Worm (Caenorhabditis elegans) whole organism, young adult: ENCODE data around the gene F57G8.7.

ENCODE experiments used
- B0336.3 ChIP-seq: fragments of 200-800 bp; sonication (Bioruptor generic); IDR thresholded peaks from 2 replicates; pipeline ENCODE4 v1.3.6; 2022; ENCODE audit warnings: missing genetic modification characterization, missing compliant biosample characterization
- C06A6.2 ChIP-seq: fragments of 200-800 bp; sonication (Bioruptor generic); conservative IDR thresholded peaks from 2 replicates; pipeline ENCODE4 v1.3.6; 2022; ENCODE audit warnings: missing genetic modification characterization, missing compliant biosample characterization
- C17E4.6 ChIP-seq: fragments of 200-800 bp; sonication (Bioruptor generic); IDR thresholded peaks from 2 replicates; pipeline ENCODE4 v1.3.6; 2022; ENCODE audit warnings: missing genetic modification reagents, missing genetic modification characterization, missing compliant biosample characterization
- F39B2.1 ChIP-seq: fragments of 200-800 bp; sonication (Bioruptor generic); IDR thresholded peaks from 2 replicates; pipeline ENCODE4 v1.3.6; 2022; ENCODE audit warnings: missing genetic modification reagents, missing genetic modification characterization, missing compliant biosample characterization
- F52B5.7 ChIP-seq: sonication (generic microtip); optimal IDR thresholded peaks from 2 replicates; lab custom pipeline; 2016; ENCODE audit warnings: mild to moderate bottlenecking, missing genetic modification characterization, missing compliant biosample characterization
- F55B11.4 ChIP-seq: sonication (generic microtip); optimal IDR thresholded peaks from 2 replicates; lab custom pipeline; 2016; ENCODE audit warnings: missing compliant biosample characterization, missing genetic modification characterization, borderline replicate concordance; ENCODE audit not compliant: insufficient read depth
- K11D2.4 ChIP-seq: fragments of 200-800 bp; sonication (Bioruptor generic); IDR thresholded peaks from 2 replicates; pipeline ENCODE4 v1.3.6; 2022; ENCODE audit warnings: missing genetic modification reagents, missing genetic modification characterization, missing compliant biosample characterization
- Y79H2A.3 ChIP-seq: fragments of 200-800 bp; sonication (Bioruptor generic); conservative IDR thresholded peaks from 2 replicates; pipeline ENCODE4 v1.3.6; 2022; ENCODE audit warnings: missing genetic modification reagents, missing genetic modification characterization, missing compliant biosample characterization
- akir-1 ChIP-seq: fragments of 200-800 bp; sonication (Bioruptor generic); optimal IDR thresholded peaks from 2 replicates; lab custom pipeline; 2018; ENCODE audit warnings: mild to moderate bottlenecking, missing genetic modification characterization, moderate library complexity, missing compliant biosample characterization
- atf-7 ChIP-seq: sonication (generic microtip); optimal IDR thresholded peaks from 2 replicates; lab custom pipeline; 2017; ENCODE audit warnings: mild to moderate bottlenecking, missing genetic modification characterization, missing compliant biosample characterization
- attf-3 ChIP-seq: fragments of 200-800 bp; sonication (Bioruptor generic); conservative IDR thresholded peaks from 2 replicates; pipeline ENCODE4 v1.3.6; 2022; ENCODE audit warnings: missing genetic modification reagents, missing genetic modification characterization, missing compliant biosample characterization
- attf-5 ChIP-seq: fragments of 200-800 bp; sonication (Bioruptor generic); optimal IDR thresholded peaks from 2 replicates; lab custom pipeline; 2018; ENCODE audit warnings: mild to moderate bottlenecking, missing genetic modification characterization, missing compliant biosample characterization
- attf-6 ChIP-seq: fragments of 200-800 bp; sonication (Bioruptor generic); IDR thresholded peaks from 2 replicates; pipeline ENCODE4 v1.3.6; 2022; ENCODE audit warnings: missing genetic modification reagents, missing genetic modification characterization, missing compliant biosample characterization
- ccch-3 ChIP-seq: fragments of 200-800 bp; sonication (Bioruptor generic); optimal IDR thresholded peaks from 2 replicates; lab custom pipeline; 2018; ENCODE audit warnings: mild to moderate bottlenecking, missing genetic modification characterization, missing compliant biosample characterization
- cebp-1 ChIP-seq, 2 experiments: fragments of 200-800 bp in 1 of 2; sonication (Bioruptor generic) in 1 of 2; sonication (generic microtip) in 1 of 2; IDR thresholded peaks in 1 of 2; optimal IDR thresholded peaks in 1 of 2; 2 replicates each; pipeline versions ENCODE4 v1.3.6 to Lab custom; 2017 to 2022; ENCODE audit warnings: missing compliant biosample characterization in 2 of 2, missing genetic modification characterization in 2 of 2, mild to moderate bottlenecking in 1 of 2, missing genetic modification reagents in 1 of 2, moderate library complexity in 1 of 2
- ceh-27 ChIP-seq: fragments of 200-800 bp; sonication (Bioruptor generic); optimal IDR thresholded peaks from 2 replicates; lab custom pipeline; 2018; ENCODE audit warnings: mild to moderate bottlenecking, missing genetic modification characterization, moderate library complexity, missing compliant biosample characterization
- ceh-91 ChIP-seq: fragments of 200-800 bp; sonication (Bioruptor generic); IDR thresholded peaks from 2 replicates; pipeline ENCODE4 v1.3.6; 2022; ENCODE audit warnings: missing genetic modification reagents, missing genetic modification characterization, missing compliant biosample characterization
- die-1 ChIP-seq: sonication (generic microtip); optimal IDR thresholded peaks from 2 replicates; lab custom pipeline; 2016; ENCODE audit warnings: missing genotype, mild to moderate bottlenecking, missing genetic modification characterization, missing compliant biosample characterization
- dpff-1 ChIP-seq: sonication (generic microtip); optimal IDR thresholded peaks from 2 replicates; lab custom pipeline; 2017; ENCODE audit warnings: mild to moderate bottlenecking, missing genetic modification characterization, missing compliant biosample characterization
- dpl-1 ChIP-seq: fragments of 150-350 bp; optimal IDR thresholded peaks from 2 replicates; lab custom pipeline; 2014; ENCODE audit warnings: missing biosample characterization, missing genetic modification reagents, missing genetic modification characterization
- egl-44 ChIP-seq: fragments of 200-800 bp; sonication (Bioruptor generic); IDR thresholded peaks from 2 replicates; pipeline ENCODE4 v1.3.6; 2022; ENCODE audit warnings: missing genetic modification reagents, missing genetic modification characterization, missing compliant biosample characterization
- hmg-1.2 ChIP-seq: fragments of 200-800 bp; sonication (Bioruptor generic); IDR thresholded peaks from 2 replicates; pipeline ENCODE4 v1.3.6; 2022; ENCODE audit warnings: missing genetic modification reagents, missing genetic modification characterization, missing compliant biosample characterization
- hmg-20 ChIP-seq: fragments of 200-800 bp; sonication (Bioruptor generic); IDR thresholded peaks from 2 replicates; pipeline ENCODE4 v1.3.6; 2022; ENCODE audit warnings: missing genetic modification reagents, missing genetic modification characterization, missing compliant biosample characterization
- let-526 ChIP-seq: fragments of 200-800 bp; sonication (Bioruptor generic); IDR thresholded peaks from 2 replicates; pipeline ENCODE4 v1.3.6; 2022; ENCODE audit warnings: missing genetic modification reagents, missing genetic modification characterization, missing compliant biosample characterization
- let-607 ChIP-seq, 2 experiments: fragments of 200-800 bp in 1 of 2; sonication (Bioruptor generic) in 1 of 2; sonication (generic microtip) in 1 of 2; optimal IDR thresholded peaks; 2 replicates each; lab custom pipeline; 2016 to 2018; ENCODE audit warnings: mild to moderate bottlenecking in 2 of 2, missing compliant biosample characterization in 2 of 2, missing genetic modification characterization in 2 of 2, moderate library complexity in 2 of 2, missing genotype in 1 of 2
- lin-26 ChIP-seq: fragments of 200-800 bp; sonication (Bioruptor generic); IDR thresholded peaks from 2 replicates; pipeline ENCODE4 v1.3.6; 2022; ENCODE audit warnings: missing genetic modification reagents, missing genetic modification characterization, missing compliant biosample characterization
- lin-35 ChIP-seq, 3 experiments: fragments of 150-350 bp in 2 of 3; sonication (generic microtip) in 1 of 3; optimal IDR thresholded peaks; 2 replicates each; lab custom pipeline; 2014 to 2018; ENCODE audit warnings: missing biosample characterization in 3 of 3, missing genetic modification characterization in 3 of 3, missing genetic modification reagents in 3 of 3
- lin-54 ChIP-seq: fragments of 200-800 bp; sonication (Bioruptor generic); optimal IDR thresholded peaks from 2 replicates; lab custom pipeline; 2018; ENCODE audit warnings: mild to moderate bottlenecking, missing genetic modification characterization, missing compliant biosample characterization
- lsy-27 ChIP-seq: sonication (generic microtip); optimal IDR thresholded peaks from 2 replicates; lab custom pipeline; 2017; ENCODE audit warnings: missing genetic modification characterization, mild to moderate bottlenecking, missing compliant biosample characterization, antibody characterized with exemption, missing genotype, borderline replicate concordance; ENCODE audit not compliant: insufficient read depth
- madf-8 ChIP-seq: fragments of 200-800 bp; sonication (Bioruptor generic); conservative IDR thresholded peaks from 2 replicates; pipeline ENCODE4 v1.3.6; 2022; ENCODE audit warnings: missing genetic modification reagents, missing genetic modification characterization, missing compliant biosample characterization
- mes-4 ChIP-seq: sonication (generic microtip); optimal IDR thresholded peaks from 2 replicates; lab custom pipeline; 2016; ENCODE audit warnings: missing genotype, missing genetic modification characterization, missing compliant biosample characterization
- mxl-1 ChIP-seq: sonication (generic microtip); optimal IDR thresholded peaks from 2 replicates; lab custom pipeline; 2016; ENCODE audit warnings: missing genetic modification characterization, missing compliant biosample characterization
- nfyb-1 ChIP-seq: fragments of 200-800 bp; sonication (Bioruptor generic); IDR thresholded peaks from 2 replicates; pipeline ENCODE4 v1.3.6; 2022; ENCODE audit warnings: missing genetic modification reagents, missing genetic modification characterization, missing compliant biosample characterization
- nhr-120 ChIP-seq: fragments of 200-800 bp; sonication (Bioruptor generic); IDR thresholded peaks from 2 replicates; pipeline ENCODE4 v1.3.6; 2022; ENCODE audit warnings: missing genetic modification characterization, missing compliant biosample characterization
- nhr-80 ChIP-seq: sonication (generic microtip); optimal IDR thresholded peaks from 2 replicates; lab custom pipeline; 2016; ENCODE audit warnings: missing genetic modification characterization, missing compliant biosample characterization
- pha-4 ChIP-seq: fragments of 150-350 bp; sonication (generic microtip); optimal IDR thresholded peaks from 2 replicates; lab custom pipeline; 2014; ENCODE audit warnings: missing biosample characterization, missing genetic modification reagents, missing genetic modification characterization
- rec-8 ChIP-seq, 2 experiments: sonication (generic microtip); optimal IDR thresholded peaks; 2 replicates each; lab custom pipeline; 2016; ENCODE audit warnings: mild to moderate bottlenecking in 2 of 2, missing genetic modification characterization in 2 of 2, missing genetic modification reagents in 2 of 2, missing genotype in 2 of 2, missing biosample characterization in 1 of 2, missing compliant biosample characterization in 1 of 2, moderate library complexity in 1 of 2
- rpc-1 ChIP-seq, 2 experiments: fragments of 150-350 bp in 1 of 2; sonication (generic microtip) in 1 of 2; optimal IDR thresholded peaks; 2 replicates each; lab custom pipeline; 2014 to 2018; ENCODE audit warnings: missing biosample characterization in 1 of 2, missing genetic modification characterization in 1 of 2, missing genetic modification reagents in 1 of 2, missing genotype in 1 of 2
- somi-1 ChIP-seq: fragments of 200-800 bp; sonication (Bioruptor generic); optimal IDR thresholded peaks from 2 replicates; lab custom pipeline; 2018; ENCODE audit warnings: mild to moderate bottlenecking, missing genetic modification characterization, missing compliant biosample characterization
- tbp1 ChIP-seq: fragments of 200-800 bp; sonication (Bioruptor generic); optimal IDR thresholded peaks from 2 replicates; lab custom pipeline; 2018; ENCODE audit warnings: mild to moderate bottlenecking, missing genetic modification characterization, missing compliant biosample characterization
- tlf-1 ChIP-seq: fragments of 200-800 bp; sonication (Bioruptor generic); optimal IDR thresholded peaks from 2 replicates; lab custom pipeline; 2018; ENCODE audit warnings: mild to moderate bottlenecking, missing genetic modification characterization, missing compliant biosample characterization
- ztf-22 ChIP-seq: fragments of 200-800 bp; sonication (Bioruptor generic); optimal IDR thresholded peaks from 2 replicates; lab custom pipeline; 2018; ENCODE audit warnings: mild to moderate bottlenecking, missing genetic modification characterization, moderate library complexity, missing compliant biosample characterization
- ztf-26 ChIP-seq: sonication (generic microtip); optimal IDR thresholded peaks from 2 replicates; lab custom pipeline; 2017; ENCODE audit warnings: missing genetic modification characterization, missing compliant biosample characterization
- ztf-6 ChIP-seq: fragments of 200-800 bp; sonication (Bioruptor generic); IDR thresholded peaks from 2 replicates; pipeline ENCODE4 v1.3.6; 2022; ENCODE audit warnings: missing genetic modification reagents, missing genetic modification characterization, missing compliant biosample characterization

Gene F57G8.7

ce11 chrV:16352282-16352681 is 23.3 kb downstream of the F57G8.7 start (continued):
- TF ChIP-seq die-1 (no peak), atf-7 (tag; lab: Kevin White, UChicago) (peak; percentile 1), tlf-1 (GFP tag; lab: Kevin White, UChicago) (peak; percentile 20), somi-1 (GFP tag; lab: Kevin White, UChicago) (peak; percentile 67), ceh-27 (GFP tag; lab: Kevin White, UChicago) (no peak), mes-4 (tag; lab: Kevin White, UChicago) (no peak), let-526 (GFP tag; lab: Robert Waterston, UW) (no peak), ceh-91 (GFP tag; lab: Robert Waterston, UW) (no peak), tbp1 (peak; percentile 4), ztf-22 (GFP tag; lab: Kevin White, UChicago) (peak; percentile 23), lin-54 (GFP tag; lab: Kevin White, UChicago) (peak; percentile 30), pha-4 (tag; lab: Kevin White, UChicago) (peak; percentile 66), akir-1 (no peak), K11D2.4 (GFP tag; lab: Robert Waterston, UW) (no peak), lsy-27 (no peak), B0336.3 (no peak), let-607 (tag; optimal IDR thresholded peaks at IDR 0.05; lab: Kevin White, UChicago) (no peak), attf-5 (peak; percentile 73), rec-8 (tag; optimal IDR thresholded peaks at IDR 0.05; lab: Kevin White, UChicago) (no peak), rpc-1 (optimal IDR thresholded peaks at IDR 0.05; lab: Kevin White, UChicago) (no peak), rpc-1 (tag; optimal IDR thresholded peaks at IDR 0.05; lab: Kevin White, UChicago) (no peak), nfyb-1 (GFP tag; lab: Robert Waterston, UW) (no peak), C06A6.2 (no peak), dpl-1 (GFP tag; lab: Kevin White, UChicago) (no peak), nhr-80 (tag; lab: Kevin White, UChicago) (peak; percentile 83), ccch-3 (GFP tag; lab: Kevin White, UChicago) (no peak), hmg-1.2 (peak; percentile 41; the same call in 1 of the 2 replicates), lin-26 (GFP tag; lab: Robert Waterston, UW) (0 out of 2 replicates have a peak, but pooled peaks have one; percentile 31), dpff-1 (tag; lab: Kevin White, UChicago) (no peak), hmg-20 (no peak)

ce11 chrV:16354675-16355074 is 25.7 kb downstream of the F57G8.7 start:
- TF ChIP-seq F39B2.1 (GFP tag; lab: Robert Waterston, UW), result no peak
- TF ChIP-seq hmg-1.2, result peak; percentile 35; the same call in 1 of the 2 replicates

- TF ChIP-seq lin-35 (GFP tag; optimal IDR thresholded peaks at IDR 0.05; lab: Kevin White, UChicago), result peak in 1 of 3 experiments; percentile 64
- TF ChIP-seq attf-6 (GFP tag; lab: Robert Waterston, UW), result peak; percentile 73
- TF ChIP-seq ztf-26, result peak; percentile 81
- TF ChIP-seq F39B2.1 (GFP tag; lab: Robert Waterston, UW), result no peak
- no peak for TF ChIP-seq dpff-1 (tag; lab: Kevin White, UChicago)
- peak; percentile 87; the same call in 1 of the 2 replicates for TF ChIP-seq egl-44 (GFP tag; lab: Robert Waterston, UW)
- peak; percentile 53 for TF ChIP-seq die-1
- no peak for TF ChIP-seq ccch-3 (GFP tag; lab: Kevin White, UChicago)
- TF ChIP-seq cebp-1 (GFP tag; IDR thresholded peaks at IDR 0.05; lab: Robert Waterston, UW), result no peak
- TF ChIP-seq cebp-1 (tag; optimal IDR thresholded peaks at IDR 0.05; lab: Kevin White, UChicago), result peak; percentile 89
- TF ChIP-seq ceh-27 (GFP tag; lab: Kevin White, UChicago), result peak; percentile 82
- 0 out of 2 replicates have a peak, but pooled peaks have one; percentile 12 for TF ChIP-seq ztf-6 (GFP tag; lab: Robert Waterston, UW)
- no peak for TF ChIP-seq F55B11.4 (tag; lab: Kevin White, UChicago)
- TF ChIP-seq attf-3 (GFP tag; lab: Robert Waterston, UW), result peak; percentile 45; the same call in 1 of the 2 replicates
- TF ChIP-seq C06A6.2, result peak; percentile 81
- TF ChIP-seq let-526 (GFP tag; lab: Robert Waterston, UW), result 0 out of 2 replicates have a peak, but pooled peaks have one; percentile 37
- TF ChIP-seq Y79H2A.3 (GFP tag; lab: Robert Waterston, UW), result no peak
- TF ChIP-seq mxl-1 (tag; lab: Kevin White, UChicago), result no peak
- peak; percentile 80 for TF ChIP-seq F52B5.7 (tag; lab: Kevin White, UChicago)
- TF ChIP-seq hmg-1.2, result peak; percentile 95
- TF ChIP-seq madf-8 (GFP tag; lab: Robert Waterston, UW), result no peak
- TF ChIP-seq C17E4.6 (GFP tag; lab: Robert Waterston, UW), result peak; percentile 61; the same call in 1 of the 2 replicates
- no peak for TF ChIP-seq nhr-120 (GFP tag; lab: Robert Waterston, UW)
Observed at ce11 chrV:16355941-16356340, 27.0 kb downstream of the F57G8.7 start.
